Fruit fly (Drosophila melanogaster): Measurements from ENCODE around the gene bel.

bel gene

DNA sequence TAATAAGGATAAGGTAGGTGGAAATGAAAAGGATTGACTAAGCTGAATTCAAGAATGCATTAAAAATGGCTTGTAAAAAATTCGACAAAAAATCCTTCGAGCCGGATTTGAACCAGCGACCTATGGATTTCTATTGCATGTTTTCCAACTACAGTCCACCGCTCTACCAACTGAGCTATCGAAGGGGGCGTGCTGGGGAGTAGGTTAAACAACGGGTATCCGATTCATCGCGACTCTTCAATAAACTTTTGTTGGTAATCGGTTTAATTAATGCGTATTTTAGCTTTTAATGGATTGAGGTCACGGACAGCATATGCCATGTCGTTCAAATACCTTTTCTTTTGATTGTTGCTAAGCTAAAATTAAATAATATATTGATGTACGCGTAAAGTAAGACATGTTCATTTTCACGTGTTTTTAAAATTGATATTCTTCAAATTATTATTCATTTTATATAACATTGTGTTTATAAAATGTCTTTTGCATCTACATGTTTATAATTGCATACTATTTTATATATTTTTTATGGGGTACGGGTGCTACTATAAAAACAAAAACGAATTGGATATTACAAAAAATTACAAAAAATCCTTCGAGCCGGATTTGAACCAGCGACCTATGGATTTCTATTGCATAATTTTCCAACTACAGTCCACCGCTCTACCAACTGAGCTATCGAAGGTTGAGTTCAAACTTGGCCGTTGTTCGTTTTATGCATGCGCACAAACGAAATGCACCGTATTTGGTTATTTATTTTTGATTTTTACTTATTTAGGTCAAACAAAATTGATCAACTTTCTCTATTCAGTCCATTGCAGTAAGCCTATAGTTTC lies 7.7 kb upstream of the bel start (continued):
- TF ChIP-seq bbx (GFP tag; IDR thresholded peaks at IDR 0.05; ENCODE audit: partially characterized antibody) = peak; percentile 88
- peak; percentile 93 for TF ChIP-seq exex (tag; optimal IDR thresholded peaks at IDR 0.05)
- no peak for TF ChIP-seq Dref (GFP tag; IDR thresholded peaks at IDR 0.05)
- peak; percentile 89 for TF ChIP-seq CG7963 (GFP tag; IDR thresholded peaks at IDR 0.05; ENCODE audit: partially characterized antibody)
- TF ChIP-seq Neu2 (GFP tag; optimal IDR thresholded peaks at IDR 0.05; ENCODE audit: borderline replicate concordance) = no peak
- TF ChIP-seq CG18619 (GFP tag; optimal IDR thresholded peaks at IDR 0.05) = no peak
- TF ChIP-seq Opbp (GFP tag; IDR thresholded peaks at IDR 0.05; ENCODE audit: partially characterized antibody) = peak; percentile 92
- TF ChIP-seq CG16813 (GFP tag; IDR thresholded peaks at IDR 0.05; ENCODE audit: partially characterized antibody) = peak; percentile 48
- no peak for TF ChIP-seq CG6683 (GFP tag; optimal IDR thresholded peaks at IDR 0.05)
- TF ChIP-seq CG9876 (GFP tag; optimal IDR thresholded peaks at IDR 0.05) = no peak
- TF ChIP-seq CG9932 (GFP tag; IDR thresholded peaks at IDR 0.05) = no peak
- peak; percentile 60; the same call in 1 of the 2 replicates for TF ChIP-seq Scr (GFP tag; IDR thresholded peaks at IDR 0.05; ENCODE audit: partially characterized antibody)
- peak; percentile 75 for TF ChIP-seq crol (GFP tag; IDR thresholded peaks at IDR 0.05)
- no peak for TF ChIP-seq ara (GFP tag; IDR thresholded peaks at IDR 0.05)
- peak; percentile 7; the same call in 1 of the 2 replicates for TF ChIP-seq chm (GFP tag; IDR thresholded peaks at IDR 0.05)

DNA sequence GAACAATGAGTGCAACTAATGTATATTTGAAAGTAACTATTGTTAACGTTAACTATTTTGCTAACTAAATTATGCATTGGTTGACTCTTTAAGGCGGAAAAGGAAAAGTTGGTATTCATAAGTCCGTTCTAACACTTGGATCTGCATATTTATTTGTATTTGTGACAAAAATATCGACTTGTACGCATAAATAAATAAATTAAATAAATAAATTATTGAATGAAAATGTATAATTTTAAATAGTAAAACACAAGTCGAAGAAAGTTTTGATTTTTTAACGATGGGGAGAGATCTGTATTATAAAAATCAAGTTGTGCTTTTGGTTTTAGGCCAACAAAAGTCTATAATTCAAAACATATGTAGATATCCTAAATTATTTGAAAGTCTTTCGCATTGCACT lies 7.0 kb upstream of the bel start, which contains the start of gene CG8036:
TSS of gene CG8036 (plus strand) at position 301 of the 400 bp plus-strand sequence.
- TF ChIP-seq zen2 (GFP tag; IDR thresholded peaks at IDR 0.05; ENCODE audit: partially characterized antibody) (no peak), Bgb (GFP tag; IDR thresholded peaks at IDR 0.05; ENCODE audit: partially characterized antibody) (no peak), otp (GFP tag; IDR thresholded peaks at IDR 0.05) (no peak), CG12236 (GFP tag; optimal IDR thresholded peaks at IDR 0.05) (no peak), CG4854 (GFP tag; optimal IDR thresholded peaks at IDR 0.05) (no peak), Hmr (GFP tag; optimal IDR thresholded peaks at IDR 0.05) (no peak), slou (GFP tag; optimal IDR thresholded peaks at IDR 0.05) (no peak), Optix (GFP tag; IDR thresholded peaks at IDR 0.05) (no peak), usp (GFP tag; optimal IDR thresholded peaks at IDR 0.05) (no peak), CG8089 (GFP tag; optimal IDR thresholded peaks at IDR 0.05) (no peak), kay (GFP tag; optimal IDR thresholded peaks at IDR 0.05) (no peak), CG7271 (tag; optimal IDR thresholded peaks at IDR 0.05) (no peak), Dll (GFP tag; IDR thresholded peaks at IDR 0.05; ENCODE audit: partially characterized antibody) (no peak), CG2199 (GFP tag; IDR thresholded peaks at IDR 0.05) (no peak), pum (GFP tag; optimal IDR thresholded peaks at IDR 0.05) (no peak)

DNA sequence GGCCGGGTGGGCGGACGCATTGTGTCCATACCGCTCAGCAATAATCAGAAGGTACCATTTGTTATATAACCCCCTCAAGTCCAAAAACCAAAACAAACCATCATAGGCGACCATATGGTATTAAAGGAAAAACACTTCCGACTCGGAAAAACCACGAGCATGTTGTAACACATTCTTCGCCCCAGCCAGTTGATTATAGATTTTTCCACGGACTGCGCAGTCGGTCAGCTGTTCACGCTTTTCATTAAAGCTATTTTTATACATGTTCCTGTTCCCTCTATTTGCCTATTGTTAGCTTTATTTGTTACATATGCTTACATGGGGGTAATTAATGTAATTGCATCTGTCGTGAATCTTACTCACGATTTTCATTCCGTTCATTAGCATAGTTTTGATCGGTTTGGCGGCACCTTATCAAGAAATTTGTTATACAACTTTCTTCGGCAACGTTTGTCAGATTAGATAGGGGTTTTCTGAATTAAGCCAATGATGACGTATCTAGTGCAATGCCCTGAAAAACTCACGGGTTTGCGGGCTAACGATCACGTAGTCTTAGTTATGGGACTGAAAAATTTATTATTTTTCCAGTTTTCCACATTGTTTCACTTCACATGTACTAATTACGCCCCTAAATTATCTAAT lies 4.3 kb upstream of the bel start:
- TF ChIP-seq Hr51 (GFP tag; optimal IDR thresholded peaks at IDR 0.05) (no peak), slbo (GFP tag; IDR thresholded peaks at IDR 0.05) (no peak), ind (GFP tag; optimal IDR thresholded peaks at IDR 0.05) (no peak), psq (GFP tag; optimal IDR thresholded peaks at IDR 0.05) (no peak), pita (GFP tag; optimal IDR thresholded peaks at IDR 0.05) (no peak), Usf (GFP tag; optimal IDR thresholded peaks at IDR 0.05) (no peak), PHDP (tag; optimal IDR thresholded peaks at IDR 0.05) (no peak), CG10431 (GFP tag; optimal IDR thresholded peaks at IDR 0.05) (peak; percentile 76), gem (tag; optimal IDR thresholded peaks at IDR 0.05) (no peak), onecut (GFP tag; IDR thresholded peaks at IDR 0.05) (peak; percentile 99), Dref (GFP tag; IDR thresholded peaks at IDR 0.05) (no peak), HLHmδ (GFP tag; optimal IDR thresholded peaks at IDR 0.05) (no peak), CG30020 (tag; optimal IDR thresholded peaks at IDR 0.05) (no peak), Bteb2 (GFP tag; optimal IDR thresholded peaks at IDR 0.05) (no peak), abd-A (tag; optimal IDR thresholded peaks at IDR 0.05) (no peak), CG16813 (GFP tag; IDR thresholded peaks at IDR 0.05; ENCODE audit: partially characterized antibody) (no peak), lbe (GFP tag; optimal IDR thresholded peaks at IDR 0.05) (no peak), CG12769 (tag; optimal IDR thresholded peaks at IDR 0.05) (peak; percentile 0)
